Fruit fly (Drosophila melanogaster) whole organism, embryonic: Measurements from ENCODE around the gene Decay.
A peak's percentile ranks its signal among the peaks of the same experiment; 100 is the strongest.

Source experiments
- Asciz ChIP-seq: fragments of 200-800 bp; sonication (Bioruptor generic); optimal IDR thresholded peaks from 2 replicates; lab custom pipeline; 2017; ENCODE audit warnings: missing biosample characterization, mild to moderate bottlenecking, missing genetic modification characterization, missing genetic modification reagents
- Awh ChIP-seq: fragments of 200-800 bp; sonication (Bioruptor generic); IDR thresholded peaks from 2 replicates; pipeline ENCODE4, ENCODE4 v1.3.6; 2022; ENCODE audit warnings: missing biosample characterization, missing genetic modification characterization
- CG12071 ChIP-seq: fragments of 200-800 bp; sonication (Bioruptor generic); optimal IDR thresholded peaks from 3 replicates; lab custom pipeline; 2018; ENCODE audit warnings: missing biosample characterization, mild to moderate bottlenecking, missing genetic modification characterization
- CG1233 ChIP-seq: fragments of 200-800 bp; sonication (Bioruptor generic); optimal IDR thresholded peaks from 4 replicates; lab custom pipeline; 2018; ENCODE audit warnings: missing biosample characterization, mild to moderate bottlenecking, missing genetic modification characterization
- CG12769 ChIP-seq: fragments of 200-800 bp; sonication (Bioruptor generic); optimal IDR thresholded peaks from 2 replicates; lab custom pipeline; 2019; ENCODE audit warnings: missing biosample characterization, mild to moderate bottlenecking, missing genetic modification characterization, moderate library complexity
- CG13894 ChIP-seq: fragments of 200-800 bp; sonication (Bioruptor generic); optimal IDR thresholded peaks from 3 replicates; lab custom pipeline; 2018; ENCODE audit warnings: missing biosample characterization, mild to moderate bottlenecking, missing genetic modification characterization, moderate library complexity
- CG14050 ChIP-seq: fragments of 200-800 bp; sonication (Bioruptor generic); IDR thresholded peaks from 3 replicates; pipeline ENCODE4 v1.3.6; 2022; ENCODE audit warnings: missing biosample characterization, missing genetic modification characterization
- CG15011 ChIP-seq: fragments of 200-800 bp; sonication (Bioruptor generic); optimal IDR thresholded peaks from 3 replicates; lab custom pipeline; 2018; ENCODE audit warnings: missing biosample characterization, mild to moderate bottlenecking, missing genetic modification characterization
- CG18764 ChIP-seq: fragments of 200-800 bp; sonication (Bioruptor generic); optimal IDR thresholded peaks from 3 replicates; lab custom pipeline; 2016; ENCODE audit warnings: missing biosample characterization, missing genetic modification characterization
- CG31224 ChIP-seq: fragments of 200-800 bp; sonication (Bioruptor generic); IDR thresholded peaks from 2 replicates; pipeline ENCODE4 v1.3.6; 2022; ENCODE audit warnings: missing biosample characterization, missing genetic modification characterization
- CG34376 ChIP-seq: fragments of 200-800 bp; sonication (Bioruptor generic); optimal IDR thresholded peaks from 2 replicates; lab custom pipeline; 2018; ENCODE audit warnings: missing biosample characterization, mild to moderate bottlenecking, missing genetic modification characterization
- CG4854 ChIP-seq: fragments of 200-800 bp; sonication (Bioruptor generic); optimal IDR thresholded peaks from 2 replicates; lab custom pipeline; 2016; ENCODE audit warnings: missing biosample characterization, missing genetic modification characterization, inconsistent platforms
- CG6254 ChIP-seq: fragments of 200-800 bp; sonication (Bioruptor generic); optimal IDR thresholded peaks from 3 replicates; lab custom pipeline; 2017; ENCODE audit warnings: mild to moderate bottlenecking, missing biosample characterization, missing genetic modification reagents, missing genetic modification characterization
- CG6654 ChIP-seq: fragments of 200-800 bp; sonication (Bioruptor generic); optimal IDR thresholded peaks from 2 replicates; lab custom pipeline; 2017; ENCODE audit warnings: missing biosample characterization, mild to moderate bottlenecking, missing genetic modification characterization
- CG7963 ChIP-seq: fragments of 200-800 bp; sonication (Bioruptor generic); IDR thresholded peaks from 3 replicates; pipeline ENCODE4 v1.3.6; 2022; ENCODE audit warnings: missing biosample characterization, missing genetic modification characterization; ENCODE audit not compliant: partially characterized antibody
- CG8281 ChIP-seq: fragments of 200-800 bp; sonication (Bioruptor generic); optimal IDR thresholded peaks from 2 replicates; lab custom pipeline; 2018; ENCODE audit warnings: missing biosample characterization, mild to moderate bottlenecking, missing genetic modification characterization, moderate library complexity
- CG8924 ChIP-seq: fragments of 200-800 bp; optimal IDR thresholded peaks from 3 replicates; lab custom pipeline; 2019; ENCODE audit warnings: missing biosample characterization, mild to moderate bottlenecking, missing genetic modification characterization, moderate library complexity
- Deaf1 ChIP-seq: fragments of 200-800 bp; optimal IDR thresholded peaks from 3 replicates; lab custom pipeline; 2019; ENCODE audit warnings: missing biosample characterization, mild to moderate bottlenecking, missing genetic modification characterization, moderate library complexity
- Doc3 ChIP-seq: fragments of 200-800 bp; sonication (Bioruptor generic); IDR thresholded peaks from 3 replicates; pipeline ENCODE4 v1.3.6; 2022; ENCODE audit warnings: missing biosample characterization, missing genetic modification characterization; ENCODE audit not compliant: partially characterized antibody
- Hand ChIP-seq: fragments of 200-800 bp; sonication (Bioruptor generic); optimal IDR thresholded peaks from 2 replicates; lab custom pipeline; 2017; ENCODE audit warnings: mild to moderate bottlenecking, missing biosample characterization, missing genetic modification reagents, missing genetic modification characterization
- Hey ChIP-seq: fragments of 200-800 bp; sonication (Bioruptor generic); optimal IDR thresholded peaks from 3 replicates; lab custom pipeline; 2018; ENCODE audit warnings: missing biosample characterization, mild to moderate bottlenecking, missing genetic modification characterization
- Hr51 ChIP-seq, 2 experiments: fragments of 200-800 bp; sonication (Bioruptor generic); optimal IDR thresholded peaks; 2 replicates in 1 of 2; 3 replicates in 1 of 2; lab custom pipeline; 2016 to 2018; ENCODE audit warnings: missing biosample characterization in 2 of 2, missing genetic modification characterization in 2 of 2, mild to moderate bottlenecking in 1 of 2, moderate library complexity in 1 of 2
- MESR4 ChIP-seq: fragments of 200-800 bp; sonication (Bioruptor generic); optimal IDR thresholded peaks from 2 replicates; lab custom pipeline; 2018; ENCODE audit warnings: missing biosample characterization, mild to moderate bottlenecking, missing genetic modification characterization, moderate library complexity
- MTF-1 ChIP-seq: fragments of 200-800 bp; sonication (Bioruptor generic); optimal IDR thresholded peaks from 2 replicates; lab custom pipeline; 2018; ENCODE audit warnings: missing biosample characterization, mild to moderate bottlenecking, missing genetic modification characterization, borderline replicate concordance
- Med ChIP-seq: fragments of 200-800 bp; sonication (Bioruptor generic); peaks from one replicate; lab custom pipeline; 2016; ENCODE audit warnings: missing biosample characterization, missing genetic modification characterization, mild to moderate bottlenecking, inconsistent platforms, moderate library complexity
- Pdp1 ChIP-seq, 2 experiments: fragments of 200-800 bp; sonication (Bioruptor generic); optimal IDR thresholded peaks; 3 replicates each; lab custom pipeline; 2016; ENCODE audit warnings: missing biosample characterization in 2 of 2, missing genetic modification characterization in 2 of 2, mild to moderate bottlenecking in 1 of 2, moderate library complexity in 1 of 2
- Ssrp ChIP-seq: fragments of 200-800 bp; sonication (Bioruptor generic); optimal IDR thresholded peaks from 2 replicates; lab custom pipeline; 2018; ENCODE audit warnings: missing biosample characterization, mild to moderate bottlenecking, missing genetic modification characterization, moderate library complexity
- TFAM ChIP-seq: fragments of 200-800 bp; sonication (Bioruptor generic); optimal IDR thresholded peaks from 2 replicates; lab custom pipeline; 2017; ENCODE audit warnings: missing biosample characterization, missing genetic modification characterization, inconsistent platforms
- ara ChIP-seq: fragments of 200-800 bp; sonication (Bioruptor generic); IDR thresholded peaks from 2 replicates; pipeline ENCODE4 v1.3.6; 2022; ENCODE audit warnings: missing biosample characterization, missing genetic modification characterization
- bbx ChIP-seq: fragments of 200-800 bp; sonication (Bioruptor generic); IDR thresholded peaks from 2 replicates; pipeline ENCODE4 v1.3.6; 2022; ENCODE audit warnings: missing biosample characterization, missing genetic modification characterization; ENCODE audit not compliant: partially characterized antibody
- caup ChIP-seq: fragments of 200-800 bp; sonication (Bioruptor generic); optimal IDR thresholded peaks from 3 replicates; lab custom pipeline; 2017; ENCODE audit warnings: missing biosample characterization, mild to moderate bottlenecking, missing genetic modification characterization, moderate library complexity; ENCODE audit not compliant: severe bottlenecking
- dmrt11E ChIP-seq: fragments of 200-800 bp; sonication (Bioruptor generic); optimal IDR thresholded peaks from 3 replicates; lab custom pipeline; 2018; ENCODE audit warnings: missing biosample characterization, mild to moderate bottlenecking, missing genetic modification characterization, moderate library complexity
- dpn ChIP-seq, 2 experiments: fragments of 200-800 bp; sonication (Bioruptor generic); optimal IDR thresholded peaks; 3 replicates each; lab custom pipeline; 2016; ENCODE audit warnings: missing biosample characterization in 2 of 2, missing genetic modification characterization in 2 of 2
- ewg ChIP-seq: fragments of 200-800 bp; sonication (Bioruptor generic); optimal IDR thresholded peaks from 3 replicates; lab custom pipeline; 2017; ENCODE audit warnings: mild to moderate bottlenecking, missing biosample characterization, missing genetic modification reagents, missing genetic modification characterization
- fd64A ChIP-seq: fragments of 200-800 bp; sonication (Bioruptor generic); optimal IDR thresholded peaks from 3 replicates; lab custom pipeline; 2018; ENCODE audit warnings: missing biosample characterization, mild to moderate bottlenecking, missing genetic modification characterization
- grn ChIP-seq: fragments of 200-800 bp; sonication (Bioruptor generic); optimal IDR thresholded peaks from 3 replicates; lab custom pipeline; 2017; ENCODE audit warnings: missing biosample characterization, missing genetic modification characterization
- gsb ChIP-seq: fragments of 200-800 bp; sonication (Bioruptor generic); IDR thresholded peaks from 2 replicates; pipeline ENCODE4 v1.3.6; 2022; ENCODE audit warnings: missing biosample characterization, missing genetic modification characterization
- ham ChIP-seq: fragments of 200-800 bp; sonication (Bioruptor generic); IDR thresholded peaks from 2 replicates; pipeline ENCODE4 v1.3.6; 2022; ENCODE audit warnings: missing biosample characterization, missing genetic modification characterization
- jumu ChIP-seq: fragments of 200-800 bp; sonication (Bioruptor generic); optimal IDR thresholded peaks from 3 replicates; lab custom pipeline; 2016; ENCODE audit warnings: missing biosample characterization, missing genetic modification characterization
- maf-S ChIP-seq: fragments of 200-800 bp; sonication (Bioruptor generic); optimal IDR thresholded peaks from 2 replicates; lab custom pipeline; 2016; ENCODE audit warnings: missing biosample characterization, missing genetic modification characterization
- p53 ChIP-seq: fragments of 200-800 bp; sonication (Bioruptor generic); optimal IDR thresholded peaks from 2 replicates; lab custom pipeline; 2016; ENCODE audit warnings: missing biosample characterization, missing genetic modification characterization
- peb ChIP-seq: fragments of 200-800 bp; sonication (Bioruptor generic); IDR thresholded peaks from 2 replicates; pipeline ENCODE4 v1.3.6; 2022; ENCODE audit warnings: missing biosample characterization, missing genetic modification characterization
- pita ChIP-seq: fragments of 200-800 bp; sonication (Bioruptor generic); optimal IDR thresholded peaks from 2 replicates; lab custom pipeline; 2017; ENCODE audit warnings: missing biosample characterization, mild to moderate bottlenecking, missing genetic modification characterization
- pzg ChIP-seq: fragments of 200-800 bp; sonication (Bioruptor generic); optimal IDR thresholded peaks from 3 replicates; lab custom pipeline; 2018; ENCODE audit warnings: missing biosample characterization, mild to moderate bottlenecking, missing genetic modification characterization, moderate library complexity
- sd ChIP-seq: fragments of 200-800 bp; sonication (Bioruptor generic); optimal IDR thresholded peaks from 3 replicates; lab custom pipeline; 2018; ENCODE audit warnings: missing biosample characterization, mild to moderate bottlenecking, missing genetic modification characterization, moderate library complexity
- so ChIP-seq: fragments of 200-800 bp; sonication (Bioruptor generic); IDR thresholded peaks from 3 replicates; pipeline ENCODE4 v1.3.6; 2022; ENCODE audit warnings: missing biosample characterization, missing genetic modification characterization
- sr ChIP-seq: fragments of 200-800 bp; sonication (Bioruptor generic); IDR thresholded peaks from 3 replicates; pipeline ENCODE4 v1.3.6; 2022; ENCODE audit warnings: missing biosample characterization, missing genetic modification characterization
- trem ChIP-seq: fragments of 200-800 bp; optimal IDR thresholded peaks from 3 replicates; lab custom pipeline; 2019; ENCODE audit warnings: missing biosample characterization, mild to moderate bottlenecking, missing genetic modification characterization, moderate library complexity
- yki ChIP-seq: fragments of >200 bp; optimal IDR thresholded peaks from 3 replicates; lab custom pipeline; 2018

Gene Decay

DNA sequence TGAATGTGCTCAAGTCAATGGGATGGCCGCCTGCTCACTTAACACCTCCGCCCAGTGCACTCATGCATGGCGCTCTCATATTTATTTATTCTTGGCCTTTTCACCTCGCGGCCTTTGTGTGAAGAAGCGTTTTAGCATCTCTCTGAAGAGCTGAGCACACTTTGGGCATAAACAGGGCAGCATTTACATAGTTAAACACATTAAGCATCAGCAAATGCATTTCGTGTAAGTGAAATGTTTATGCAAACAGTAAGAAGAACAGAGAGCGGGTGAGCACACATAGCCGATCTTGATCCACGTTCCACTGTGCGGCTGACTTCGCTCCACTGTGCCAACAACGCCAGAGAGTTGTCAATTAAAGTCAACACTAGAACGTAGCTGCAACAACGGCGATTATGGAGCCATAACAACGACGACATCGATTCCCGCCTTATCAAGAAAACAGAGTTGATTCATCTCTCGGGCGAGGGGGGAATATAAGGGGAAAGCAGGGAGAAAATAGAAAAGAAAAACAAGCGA, 23.8 kb upstream of the Decay start (continued):
- TF ChIP-seq CG15011 (GFP tag; lab: Kevin White, UChicago): peak; percentile 35
- peak; percentile 60 for TF ChIP-seq grn (GFP tag; lab: Kevin White, UChicago)
- TF ChIP-seq Deaf1 (tag; lab: Kevin White, UChicago): no peak
- peak; percentile 37; the same call in 1 of the 2 replicates for TF ChIP-seq ara (GFP tag; lab: Robert Waterston, UW)
- peak in 1 of 2 experiments; percentile 24 for TF ChIP-seq Hr51 (GFP tag; optimal IDR thresholded peaks at IDR 0.05; lab: Kevin White, UChicago)
- peak; percentile 32 for TF ChIP-seq CG8924 (tag; lab: Kevin White, UChicago)
- TF ChIP-seq yki (lab: Kevin White, UChicago): no peak
- TF ChIP-seq CG31224 (GFP tag; lab: Robert Waterston, UW): no peak
- TF ChIP-seq fd64A (GFP tag; lab: Kevin White, UChicago): peak; percentile 81
- TF ChIP-seq CG6254 (GFP tag; lab: Kevin White, UChicago): peak; percentile 72
- TF ChIP-seq pita (GFP tag; lab: Kevin White, UChicago): no peak
- no peak for TF ChIP-seq bbx (GFP tag; lab: Robert Waterston, UW)
- TF ChIP-seq CG18764 (GFP tag; lab: Kevin White, UChicago): peak; percentile 85
- no peak for TF ChIP-seq gsb (GFP tag; lab: Robert Waterston, UW)
- peak; percentile 50 for TF ChIP-seq jumu
- TF ChIP-seq Awh: 0 out of 2 replicates have a peak, but pooled peaks have one; percentile 31
- no peak for TF ChIP-seq CG13894 (tag; lab: Kevin White, UChicago)
- peak; percentile 24 for TF ChIP-seq ewg (GFP tag; lab: Kevin White, UChicago)
- TF ChIP-seq CG7963 (GFP tag; lab: Robert Waterston, UW): no peak
- TF ChIP-seq CG8281 (tag; lab: Kevin White, UChicago): peak; percentile 20
- peak; percentile 51 for TF ChIP-seq peb (GFP tag; lab: Robert Waterston, UW)
- TF ChIP-seq pzg: no peak
- peak; percentile 85 for TF ChIP-seq dmrt11E (tag; lab: Kevin White, UChicago)
- no peak for TF ChIP-seq TFAM (GFP tag; lab: Kevin White, UChicago)
- peak in 1 of 2 experiments; percentile 56 for TF ChIP-seq Pdp1 (GFP tag; optimal IDR thresholded peaks at IDR 0.05; lab: Kevin White, UChicago)
- TF ChIP-seq Ssrp (tag; lab: Kevin White, UChicago): peak; percentile 19
- TF ChIP-seq CG34376 (GFP tag; lab: Kevin White, UChicago): no peak
- no peak for TF ChIP-seq Doc3
- no peak for TF ChIP-seq Hey (tag; lab: Kevin White, UChicago)
- TF ChIP-seq ham (GFP tag; lab: Robert Waterston, UW): no peak
- no peak for TF ChIP-seq p53 (GFP tag; lab: Kevin White, UChicago)
- no peak for TF ChIP-seq sr
- TF ChIP-seq MTF-1 (GFP tag; lab: Kevin White, UChicago): peak; percentile 76
- no peak for TF ChIP-seq CG12071
- TF ChIP-seq Asciz (GFP tag; lab: Kevin White, UChicago): peak; percentile 60
- TF ChIP-seq Hand (GFP tag; lab: Kevin White, UChicago): no peak
- no peak for TF ChIP-seq CG4854
- no peak for TF ChIP-seq MESR4 (GFP tag; lab: Kevin White, UChicago)
- TF ChIP-seq caup (GFP tag; lab: Kevin White, UChicago): no peak
- peak; percentile 63 for TF ChIP-seq trem (tag; lab: Kevin White, UChicago)
- no peak for TF ChIP-seq CG14050 (GFP tag; lab: Robert Waterston, UW)
- no peak for TF ChIP-seq sd
- no peak for TF ChIP-seq CG12769 (tag; lab: Kevin White, UChicago)
- TF ChIP-seq Med (GFP tag; lab: Kevin White, UChicago): peak; percentile 76
- peak in 1 of 2 experiments; percentile 12 for TF ChIP-seq dpn (GFP tag; optimal IDR thresholded peaks at IDR 0.05; lab: Kevin White, UChicago)
- peak; percentile 63 for TF ChIP-seq CG6654 (GFP tag; lab: Kevin White, UChicago)
- peak; percentile 81 for TF ChIP-seq CG1233 (GFP tag; lab: Kevin White, UChicago)
- TF ChIP-seq so (GFP tag; lab: Robert Waterston, UW): no peak
- TF ChIP-seq maf-S (GFP tag; lab: Kevin White, UChicago): peak; percentile 22
